Fruit fly (Drosophila melanogaster) whole organism: Measurements from ENCODE around the gene CG15544.

Source experiments
- CG8478 ChIP-seq: fragments of >200 bp; optimal IDR thresholded peaks from 2 replicates; lab custom pipeline; 2018; ENCODE audit warnings: inconsistent platforms
- Dll ChIP-seq: fragments of >200 bp; optimal IDR thresholded peaks from 2 replicates; lab custom pipeline; 2017
- EcR ChIP-seq, 2 experiments: fragments of >200 bp; optimal IDR thresholded peaks; 2 replicates each; lab custom pipeline; 2017; ENCODE audit warnings: missing biosample characterization in 2 of 2, missing genetic modification characterization in 2 of 2, missing genetic modification reagents in 2 of 2
- pan ChIP-seq: fragments of >200 bp; optimal IDR thresholded peaks from 2 replicates; lab custom pipeline; 2017
- psq ChIP-seq: fragments of >200 bp; optimal IDR thresholded peaks from 2 replicates; lab custom pipeline; 2017
- usp ChIP-seq: fragments of >200 bp; optimal IDR thresholded peaks from 2 replicates; lab custom pipeline; 2017; ENCODE audit warnings: missing biosample characterization, missing genetic modification characterization, mixed read lengths

- no peak for TF ChIP-seq usp (GFP tag; lab: Kevin White, UChicago)
- TF ChIP-seq Dll (lab: Kevin White, UChicago) = no peak
- TF ChIP-seq EcR (GFP tag; optimal IDR thresholded peaks at IDR 0.05; lab: Kevin White, UChicago) = no peak
- TF ChIP-seq CG8478 (lab: Kevin White, UChicago) = no peak
- no peak for TF ChIP-seq psq
- no peak for TF ChIP-seq pan (lab: Kevin White, UChicago)
Observed at dm6 chr3R:30810274-30810813, 17.3 kb upstream of the CG15544 start.
